Fruit fly (Drosophila melanogaster): ENCODE data around the gene CG42827.

DNA sequence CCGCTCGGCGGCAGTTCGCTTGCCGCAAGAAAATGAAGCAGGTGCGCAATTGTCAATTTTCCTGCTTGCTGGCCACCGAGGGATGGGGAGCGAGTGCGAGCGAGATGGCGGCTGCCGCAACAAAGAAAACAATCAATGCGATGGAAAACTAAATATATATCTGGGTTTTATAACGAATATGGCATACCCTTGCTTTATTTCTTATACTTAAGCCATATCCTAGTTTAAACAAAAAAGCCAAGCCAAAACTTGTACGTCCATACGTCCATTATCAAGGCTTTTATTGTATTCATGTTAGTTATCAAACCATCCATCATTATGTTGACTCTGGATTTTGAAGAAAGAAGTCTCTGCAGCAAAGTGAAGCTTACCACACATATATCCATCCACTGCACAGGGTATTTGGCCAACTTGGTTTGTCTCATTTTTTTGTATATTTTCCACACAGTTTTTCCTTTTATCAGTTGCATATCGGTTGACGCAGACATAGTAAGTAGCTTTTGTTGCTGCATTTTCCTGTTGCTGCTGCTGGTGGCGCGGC is 18.1 kb downstream of the CG42827 start:
- TF ChIP-seq woc (GFP tag; optimal IDR thresholded peaks at IDR 0.05) (no peak), pan (optimal IDR thresholded peaks at IDR 0.05) (no peak), usp (GFP tag; optimal IDR thresholded peaks at IDR 0.05) (no peak), sage (GFP tag; optimal IDR thresholded peaks at IDR 0.05) (no peak), lola (GFP tag; optimal IDR thresholded peaks at IDR 0.05) (no peak), brk (GFP tag; optimal IDR thresholded peaks at IDR 0.05) (no peak), Hnf4 (GFP tag; optimal IDR thresholded peaks at IDR 0.05) (no peak), rgr (GFP tag; optimal IDR thresholded peaks at IDR 0.05) (no peak)
